Worm (Caenorhabditis elegans) whole organism, young adult: ENCODE measurements around the gene spp-6.

ENCODE experiments used
- B0336.3 ChIP-seq: fragments of 200-800 bp; sonication (Bioruptor generic); IDR thresholded peaks from 2 replicates; pipeline ENCODE4 v1.3.6; 2022; ENCODE audit warnings: missing genetic modification characterization, missing compliant biosample characterization
- D2030.7 ChIP-seq: fragments of 200-800 bp; sonication (Bioruptor generic); IDR thresholded peaks from 2 replicates; pipeline ENCODE4 v1.3.6; 2022; ENCODE audit warnings: missing genetic modification reagents, missing genetic modification characterization, missing compliant biosample characterization
- F22D6.2 ChIP-seq: sonication (generic microtip); optimal IDR thresholded peaks from 2 replicates; lab custom pipeline; 2016; ENCODE audit warnings: mild to moderate bottlenecking, missing genetic modification characterization, missing compliant biosample characterization
- F33H1.4 ChIP-seq: fragments of 200-800 bp; sonication (Bioruptor generic); IDR thresholded peaks from 2 replicates; pipeline ENCODE4 v1.3.6; 2022; ENCODE audit warnings: missing genetic modification reagents, missing genetic modification characterization, missing compliant biosample characterization
- F39B2.1 ChIP-seq: fragments of 200-800 bp; sonication (Bioruptor generic); IDR thresholded peaks from 2 replicates; pipeline ENCODE4 v1.3.6; 2022; ENCODE audit warnings: missing genetic modification reagents, missing genetic modification characterization, missing compliant biosample characterization
- F55B11.4 ChIP-seq: sonication (generic microtip); optimal IDR thresholded peaks from 2 replicates; lab custom pipeline; 2016; ENCODE audit warnings: missing compliant biosample characterization, missing genetic modification characterization, borderline replicate concordance; ENCODE audit not compliant: insufficient read depth
- Y53G8AR.9 ChIP-seq: fragments of 200-800 bp; sonication (Bioruptor generic); conservative IDR thresholded peaks from 2 replicates; pipeline ENCODE4 v1.3.6; 2022; ENCODE audit warnings: missing genetic modification reagents, missing genetic modification characterization, missing compliant biosample characterization
- akir-1 ChIP-seq: fragments of 200-800 bp; sonication (Bioruptor generic); optimal IDR thresholded peaks from 2 replicates; lab custom pipeline; 2018; ENCODE audit warnings: mild to moderate bottlenecking, missing genetic modification characterization, moderate library complexity, missing compliant biosample characterization
- ama-1 ChIP-seq, 3 experiments: fragments of 150-350 bp in 1 of 3; sonication (generic microtip) in 2 of 3; optimal IDR thresholded peaks; 2 replicates each; lab custom pipeline; 2014 to 2018; ENCODE audit warnings: missing biosample characterization in 2 of 3, missing genetic modification characterization in 2 of 3, missing genetic modification reagents in 2 of 3
- aptf-2 ChIP-seq: fragments of 200-800 bp; sonication (Bioruptor generic); conservative IDR thresholded peaks from 2 replicates; pipeline ENCODE4 v1.3.6; 2022; ENCODE audit warnings: missing genetic modification reagents, missing genetic modification characterization, missing compliant biosample characterization
- atf-7 ChIP-seq: sonication (generic microtip); optimal IDR thresholded peaks from 2 replicates; lab custom pipeline; 2017; ENCODE audit warnings: mild to moderate bottlenecking, missing genetic modification characterization, missing compliant biosample characterization
- athp-1 ChIP-seq: sonication (generic microtip); optimal IDR thresholded peaks from 2 replicates; lab custom pipeline; 2017; ENCODE audit warnings: mild to moderate bottlenecking, missing genetic modification characterization, missing compliant biosample characterization
- attf-3 ChIP-seq: fragments of 200-800 bp; sonication (Bioruptor generic); conservative IDR thresholded peaks from 2 replicates; pipeline ENCODE4 v1.3.6; 2022; ENCODE audit warnings: missing genetic modification reagents, missing genetic modification characterization, missing compliant biosample characterization
- attf-5 ChIP-seq: fragments of 200-800 bp; sonication (Bioruptor generic); optimal IDR thresholded peaks from 2 replicates; lab custom pipeline; 2018; ENCODE audit warnings: mild to moderate bottlenecking, missing genetic modification characterization, missing compliant biosample characterization
- ccch-3 ChIP-seq: fragments of 200-800 bp; sonication (Bioruptor generic); optimal IDR thresholded peaks from 2 replicates; lab custom pipeline; 2018; ENCODE audit warnings: mild to moderate bottlenecking, missing genetic modification characterization, missing compliant biosample characterization
- cebp-2 ChIP-seq: fragments of 200-800 bp; sonication (Bioruptor generic); IDR thresholded peaks from 2 replicates; pipeline ENCODE4 v1.3.6; 2022; ENCODE audit warnings: missing genetic modification characterization, missing compliant biosample characterization
- ceh-100 ChIP-seq: fragments of 200-800 bp; sonication (Bioruptor generic); IDR thresholded peaks from 2 replicates; pipeline ENCODE4 v1.3.6; 2022; ENCODE audit warnings: missing genetic modification reagents, missing genetic modification characterization, missing compliant biosample characterization
- chd-7 ChIP-seq: sonication (generic microtip); optimal IDR thresholded peaks from 2 replicates; lab custom pipeline; 2016; ENCODE audit warnings: mild to moderate bottlenecking, missing genetic modification characterization, moderate library complexity, missing compliant biosample characterization
- dox-1 ChIP-seq: fragments of 200-800 bp; sonication (Bioruptor generic); IDR thresholded peaks from 2 replicates; pipeline ENCODE4 v1.3.6; 2022; ENCODE audit warnings: missing genetic modification reagents, missing genetic modification characterization, missing compliant biosample characterization
- efl-1 ChIP-seq: fragments of 150-350 bp; optimal IDR thresholded peaks from 2 replicates; lab custom pipeline; 2014; ENCODE audit warnings: missing biosample characterization, missing genetic modification reagents, missing genetic modification characterization
- fkh-3 ChIP-seq: sonication (generic microtip); optimal IDR thresholded peaks from 2 replicates; lab custom pipeline; 2016; ENCODE audit warnings: mild to moderate bottlenecking, missing genetic modification characterization, missing compliant biosample characterization
- hsf-1 ChIP-seq: fragments of 200-800 bp; sonication (Bioruptor generic); IDR thresholded peaks from 2 replicates; pipeline ENCODE4 v1.3.6; 2022; ENCODE audit warnings: missing genetic modification reagents, missing genetic modification characterization, missing compliant biosample characterization
- let-607 ChIP-seq, 2 experiments: fragments of 200-800 bp in 1 of 2; sonication (Bioruptor generic) in 1 of 2; sonication (generic microtip) in 1 of 2; optimal IDR thresholded peaks; 2 replicates each; lab custom pipeline; 2016 to 2018; ENCODE audit warnings: mild to moderate bottlenecking in 2 of 2, missing compliant biosample characterization in 2 of 2, missing genetic modification characterization in 2 of 2, moderate library complexity in 2 of 2, missing genotype in 1 of 2
- lin-40 ChIP-seq: sonication (generic microtip); optimal IDR thresholded peaks from 2 replicates; lab custom pipeline; 2016; ENCODE audit warnings: missing genetic modification characterization, mild to moderate bottlenecking, missing compliant biosample characterization, missing genotype, missing genetic modification reagents
- lir-1 ChIP-seq: fragments of 200-800 bp; sonication (Bioruptor generic); conservative IDR thresholded peaks from 2 replicates; pipeline ENCODE4 v1.3.6; 2022; ENCODE audit warnings: missing genetic modification reagents, missing genetic modification characterization, missing compliant biosample characterization
- lsl-1 ChIP-seq: fragments of 200-800 bp; sonication (Bioruptor generic); optimal IDR thresholded peaks from 2 replicates; lab custom pipeline; 2018; ENCODE audit warnings: mild to moderate bottlenecking, missing genetic modification characterization, moderate library complexity, missing compliant biosample characterization
- lsy-27 ChIP-seq: sonication (generic microtip); optimal IDR thresholded peaks from 2 replicates; lab custom pipeline; 2017; ENCODE audit warnings: missing genetic modification characterization, mild to moderate bottlenecking, missing compliant biosample characterization, antibody characterized with exemption, missing genotype, borderline replicate concordance; ENCODE audit not compliant: insufficient read depth
- mel-28 ChIP-seq: sonication (generic microtip); optimal IDR thresholded peaks from 2 replicates; lab custom pipeline; 2016; ENCODE audit warnings: borderline replicate concordance, mild to moderate bottlenecking, missing genetic modification characterization, missing compliant biosample characterization
- nhr-120 ChIP-seq: fragments of 200-800 bp; sonication (Bioruptor generic); IDR thresholded peaks from 2 replicates; pipeline ENCODE4 v1.3.6; 2022; ENCODE audit warnings: missing genetic modification characterization, missing compliant biosample characterization
- nhr-80 ChIP-seq: sonication (generic microtip); optimal IDR thresholded peaks from 2 replicates; lab custom pipeline; 2016; ENCODE audit warnings: missing genetic modification characterization, missing compliant biosample characterization
- pbrm-1 ChIP-seq: fragments of 200-800 bp; sonication (Bioruptor generic); IDR thresholded peaks from 2 replicates; pipeline ENCODE4 v1.3.6; 2022; ENCODE audit warnings: missing genetic modification reagents, missing genetic modification characterization, missing compliant biosample characterization
- pha-4 ChIP-seq: fragments of 150-350 bp; sonication (generic microtip); optimal IDR thresholded peaks from 2 replicates; lab custom pipeline; 2014; ENCODE audit warnings: missing biosample characterization, missing genetic modification reagents, missing genetic modification characterization
- snpc-1.1 ChIP-seq: sonication (generic microtip); optimal IDR thresholded peaks from 2 replicates; lab custom pipeline; 2017; ENCODE audit warnings: missing genetic modification characterization, mild to moderate bottlenecking, missing compliant biosample characterization, antibody characterized with exemption, moderate library complexity, missing genotype, missing genetic modification reagents; ENCODE audit not compliant: insufficient read depth
- snpc-3.4 ChIP-seq: sonication (generic microtip); optimal IDR thresholded peaks from 2 replicates; lab custom pipeline; 2017; ENCODE audit warnings: missing genetic modification characterization, mild to moderate bottlenecking, missing compliant biosample characterization, antibody characterized with exemption, moderate library complexity, missing genotype, missing genetic modification reagents
- somi-1 ChIP-seq: fragments of 200-800 bp; sonication (Bioruptor generic); optimal IDR thresholded peaks from 2 replicates; lab custom pipeline; 2018; ENCODE audit warnings: mild to moderate bottlenecking, missing genetic modification characterization, missing compliant biosample characterization
- unc-130 ChIP-seq: sonication (generic microtip); optimal IDR thresholded peaks from 2 replicates; lab custom pipeline; 2016; ENCODE audit warnings: missing genetic modification reagents, missing genetic modification characterization, missing compliant biosample characterization
- unc-62 ChIP-seq: fragments of 150-350 bp; optimal IDR thresholded peaks from 2 replicates; lab custom pipeline; 2014; ENCODE audit warnings: missing biosample characterization, missing genetic modification reagents, missing genetic modification characterization
- ztf-18 ChIP-seq: sonication (generic microtip); optimal IDR thresholded peaks from 2 replicates; lab custom pipeline; 2016; ENCODE audit warnings: missing genotype, mild to moderate bottlenecking, missing genetic modification characterization, missing compliant biosample characterization
- ztf-22 ChIP-seq: fragments of 200-800 bp; sonication (Bioruptor generic); optimal IDR thresholded peaks from 2 replicates; lab custom pipeline; 2018; ENCODE audit warnings: mild to moderate bottlenecking, missing genetic modification characterization, moderate library complexity, missing compliant biosample characterization
- ztf-25 ChIP-seq: fragments of 200-800 bp; sonication (Bioruptor generic); IDR thresholded peaks from 2 replicates; pipeline ENCODE4 v1.3.6; 2022; ENCODE audit warnings: missing genetic modification reagents, missing genetic modification characterization, missing compliant biosample characterization

Gene spp-6

ce11 chrX:7289565-7289964 is 27.6 kb upstream of the spp-6 start:
- no peak for TF ChIP-seq fkh-3 (tag; lab: Kevin White, UChicago)
- TF ChIP-seq ceh-100 (GFP tag; lab: Robert Waterston, UW): no peak
- no peak for TF ChIP-seq snpc-1.1 (tag; lab: Kevin White, UChicago)

- TF ChIP-seq atf-7 (tag; lab: Kevin White, UChicago) (peak; percentile 65), ztf-25 (GFP tag; lab: Robert Waterston, UW) (no peak), D2030.7 (GFP tag; lab: Robert Waterston, UW) (no peak), nhr-80 (tag; lab: Kevin White, UChicago) (peak; percentile 62), let-607 (tag; optimal IDR thresholded peaks at IDR 0.05; lab: Kevin White, UChicago) (peak; percentile 74 to 77), pha-4 (tag; lab: Kevin White, UChicago) (peak; percentile 68), lir-1 (GFP tag; lab: Robert Waterston, UW) (no peak), lsy-27 (tag; lab: Kevin White, UChicago) (no peak), unc-62 (GFP tag; lab: Kevin White, UChicago) (peak; percentile 89), akir-1 (no peak)
Observed at ce11 chrX:7290859-7291628, 26.1 kb upstream of the spp-6 start.

ce11 chrX:7291810-7292209 is 25.3 kb upstream of the spp-6 start, which contains the start of gene lron-7:
lron-7 (plus strand) TSS chrX:7292132.
- TF ChIP-seq lsl-1 (GFP tag; lab: Kevin White, UChicago) (no peak), snpc-1.1 (tag; lab: Kevin White, UChicago) (no peak), F39B2.1 (GFP tag; lab: Robert Waterston, UW) (no peak), nhr-120 (GFP tag; lab: Robert Waterston, UW) (no peak), somi-1 (GFP tag; lab: Kevin White, UChicago) (no peak), nhr-80 (tag; lab: Kevin White, UChicago) (peak; percentile 65), mel-28 (tag; lab: Kevin White, UChicago) (no peak)

ce11 chrX:7296310-7296709 is 20.8 kb upstream of the spp-6 start:
- TF ChIP-seq dox-1 (GFP tag; lab: Robert Waterston, UW): peak; percentile 60
- no peak for TF ChIP-seq attf-3 (GFP tag; lab: Robert Waterston, UW)
- TF ChIP-seq snpc-3.4 (tag; lab: Kevin White, UChicago): no peak
- TF ChIP-seq cebp-2 (GFP tag; lab: Robert Waterston, UW): no peak
- no peak for TF ChIP-seq chd-7 (tag; lab: Kevin White, UChicago)
- no peak for TF ChIP-seq lir-1 (GFP tag; lab: Robert Waterston, UW)
- TF ChIP-seq athp-1 (tag; lab: Kevin White, UChicago): no peak
- no peak for TF ChIP-seq Y53G8AR.9 (GFP tag; lab: Robert Waterston, UW)
- 0 out of 2 replicates have a peak, but pooled peaks have one; percentile 36 for TF ChIP-seq pbrm-1
- peak; percentile 53; the same call in 1 of the 2 replicates for TF ChIP-seq B0336.3 (GFP tag; lab: Robert Waterston, UW)
- no peak for TF ChIP-seq attf-5 (GFP tag; lab: Kevin White, UChicago)
- TF ChIP-seq aptf-2 (GFP tag; lab: Robert Waterston, UW): no peak
- peak; percentile 53 for TF ChIP-seq ztf-22 (GFP tag; lab: Kevin White, UChicago)
- no peak for TF ChIP-seq ccch-3 (GFP tag; lab: Kevin White, UChicago)
- TF ChIP-seq F33H1.4 (GFP tag; lab: Robert Waterston, UW): no peak
- no peak for TF ChIP-seq efl-1 (GFP tag; lab: Kevin White, UChicago)
- no peak for TF ChIP-seq ama-1 (optimal IDR thresholded peaks at IDR 0.05; lab: Kevin White, UChicago)
- no peak for TF ChIP-seq ama-1 (GFP tag; optimal IDR thresholded peaks at IDR 0.05; lab: Kevin White, UChicago)
- peak; percentile 96 for TF ChIP-seq nhr-80 (tag; lab: Kevin White, UChicago)
- no peak for TF ChIP-seq F55B11.4
- TF ChIP-seq snpc-1.1 (tag; lab: Kevin White, UChicago): no peak
- no peak for TF ChIP-seq lin-40 (tag; lab: Kevin White, UChicago)
- TF ChIP-seq lsl-1 (GFP tag; lab: Kevin White, UChicago): no peak
- no peak for TF ChIP-seq F22D6.2 (tag; lab: Kevin White, UChicago)
- TF ChIP-seq unc-130 (GFP tag; lab: Kevin White, UChicago): no peak
- no peak for TF ChIP-seq ztf-18 (tag; lab: Kevin White, UChicago)
- TF ChIP-seq hsf-1: no peak
